Worm (Caenorhabditis elegans) whole organism, mixed stage, embryonic: ENCODE results near the gene him-6.
A peak's percentile ranks its signal among the peaks of the same experiment; 100 is the strongest.

Experiments
- M03D4.4 ChIP-seq: sonication (generic microtip); optimal IDR thresholded peaks from 2 replicates; lab custom pipeline; 2017; ENCODE audit warnings: mild to moderate bottlenecking, missing genetic modification characterization, missing compliant biosample characterization
- bed-3 ChIP-seq: fragments of 200-800 bp; sonication (Bioruptor generic); optimal IDR thresholded peaks from 3 replicates; lab custom pipeline; 2018; ENCODE audit warnings: mild to moderate bottlenecking, missing genetic modification characterization, moderate library complexity, missing compliant biosample characterization
- ceh-39 ChIP-seq: fragments of 150-350 bp; optimal IDR thresholded peaks from 2 replicates; lab custom pipeline; 2014; ENCODE audit warnings: missing biosample characterization, missing genetic modification characterization
- ceh-43 ChIP-seq: fragments of 200-800 bp; sonication (Bioruptor generic); optimal IDR thresholded peaks from 2 replicates; lab custom pipeline; 2018; ENCODE audit warnings: mild to moderate bottlenecking, missing genetic modification characterization, moderate library complexity, missing compliant biosample characterization
- ces-1 ChIP-seq: fragments of 150-350 bp; optimal IDR thresholded peaks from 2 replicates; lab custom pipeline; 2014; ENCODE audit warnings: missing biosample characterization, missing genetic modification reagents, missing genetic modification characterization
- cnd-1 ChIP-seq: fragments of 200-800 bp; sonication (Bioruptor generic); optimal IDR thresholded peaks from 2 replicates; lab custom pipeline; 2018; ENCODE audit warnings: mild to moderate bottlenecking, missing genetic modification characterization, missing compliant biosample characterization
- drap-1 ChIP-seq: fragments of 200-800 bp; sonication (Bioruptor generic); optimal IDR thresholded peaks from 3 replicates; lab custom pipeline; 2018; ENCODE audit warnings: mild to moderate bottlenecking, missing genetic modification characterization, missing compliant biosample characterization
- elt-1 ChIP-seq: sonication (generic microtip); optimal IDR thresholded peaks from 2 replicates; lab custom pipeline; 2017; ENCODE audit warnings: missing genetic modification characterization, mild to moderate bottlenecking, missing compliant biosample characterization, antibody characterized with exemption, moderate library complexity, borderline replicate concordance; ENCODE audit not compliant: insufficient read depth
- flh-1 ChIP-seq: fragments of 200-800 bp; sonication (Bioruptor generic); optimal IDR thresholded peaks from 2 replicates; lab custom pipeline; 2018; ENCODE audit warnings: mild to moderate bottlenecking, missing genetic modification characterization, moderate library complexity, missing compliant biosample characterization
- ham-2 ChIP-seq: fragments of 200-800 bp; sonication (Bioruptor generic); optimal IDR thresholded peaks from 2 replicates; lab custom pipeline; 2018; ENCODE audit warnings: mild to moderate bottlenecking, missing genetic modification characterization, missing compliant biosample characterization
- lin-13 ChIP-seq: fragments of 150-350 bp; optimal IDR thresholded peaks from 2 replicates; lab custom pipeline; 2014; ENCODE audit warnings: missing biosample characterization, missing genetic modification characterization
- lin-32 ChIP-seq: fragments of 200-800 bp; sonication (Bioruptor generic); optimal IDR thresholded peaks from 2 replicates; lab custom pipeline; 2018; ENCODE audit warnings: mild to moderate bottlenecking, missing genetic modification characterization, missing compliant biosample characterization
- lsy-2 ChIP-seq: fragments of 150-350 bp; optimal IDR thresholded peaks from 2 replicates; lab custom pipeline; 2014; ENCODE audit warnings: missing biosample characterization, missing genetic modification characterization
- mls-2 ChIP-seq: sonication (generic microtip); optimal IDR thresholded peaks from 2 replicates; lab custom pipeline; 2016; ENCODE audit warnings: mild to moderate bottlenecking, missing genetic modification characterization, moderate library complexity, missing compliant biosample characterization
- nhr-12 ChIP-seq: fragments of 150-350 bp; optimal IDR thresholded peaks from 2 replicates; lab custom pipeline; 2014; ENCODE audit warnings: missing biosample characterization, missing genetic modification characterization
- nhr-2 ChIP-seq: fragments of 150-350 bp; optimal IDR thresholded peaks from 2 replicates; lab custom pipeline; 2014; ENCODE audit warnings: missing biosample characterization, missing genetic modification characterization
- nhr-237 ChIP-seq: fragments of 150-350 bp; optimal IDR thresholded peaks from 2 replicates; lab custom pipeline; 2014; ENCODE audit warnings: missing biosample characterization, missing genetic modification characterization
- nhr-76 ChIP-seq: sonication (generic microtip); optimal IDR thresholded peaks from 2 replicates; lab custom pipeline; 2017; ENCODE audit warnings: missing biosample characterization, missing genetic modification characterization
- pha-4 ChIP-seq: fragments of 150-350 bp; optimal IDR thresholded peaks from 2 replicates; lab custom pipeline; 2018; ENCODE audit warnings: missing biosample characterization, missing genetic modification reagents, missing genetic modification characterization
- sem-2 ChIP-seq: fragments of 200-800 bp; sonication (Bioruptor generic); optimal IDR thresholded peaks from 2 replicates; lab custom pipeline; 2018; ENCODE audit warnings: mild to moderate bottlenecking, missing genetic modification characterization, missing compliant biosample characterization
- snpc-4 ChIP-seq: fragments of 150-350 bp; optimal IDR thresholded peaks from 2 replicates; lab custom pipeline; 2014; ENCODE audit warnings: missing biosample characterization, missing genetic modification characterization
- sptf-1 ChIP-seq: sonication (generic microtip); optimal IDR thresholded peaks from 2 replicates; lab custom pipeline; 2017; ENCODE audit warnings: mild to moderate bottlenecking, missing genetic modification characterization, moderate library complexity, missing compliant biosample characterization
- tbx-8 ChIP-seq: fragments of 200-800 bp; sonication (Bioruptor generic); optimal IDR thresholded peaks from 2 replicates; lab custom pipeline; 2018; ENCODE audit warnings: mild to moderate bottlenecking, missing genetic modification characterization, moderate library complexity, missing compliant biosample characterization
- unc-120 ChIP-seq: sonication (generic microtip); optimal IDR thresholded peaks from 2 replicates; lab custom pipeline; 2017; ENCODE audit warnings: missing genetic modification characterization, missing compliant biosample characterization; ENCODE audit not compliant: poor library complexity, severe bottlenecking
- unc-39 ChIP-seq: fragments of 150-350 bp; optimal IDR thresholded peaks from 2 replicates; lab custom pipeline; 2014; ENCODE audit warnings: missing biosample characterization, missing genetic modification characterization
- unc-62 ChIP-seq: fragments of 150-350 bp; optimal IDR thresholded peaks from 2 replicates; lab custom pipeline; 2014; ENCODE audit warnings: missing biosample characterization, missing genetic modification reagents, missing genetic modification characterization
- zip-8 ChIP-seq: fragments of 150-350 bp; optimal IDR thresholded peaks from 2 replicates; lab custom pipeline; 2014; ENCODE audit warnings: missing biosample characterization, missing genetic modification characterization
- ztf-11 ChIP-seq: fragments of 150-350 bp; optimal IDR thresholded peaks from 2 replicates; lab custom pipeline; 2014; ENCODE audit warnings: missing biosample characterization, missing genetic modification characterization

The him-6 gene

DNA sequence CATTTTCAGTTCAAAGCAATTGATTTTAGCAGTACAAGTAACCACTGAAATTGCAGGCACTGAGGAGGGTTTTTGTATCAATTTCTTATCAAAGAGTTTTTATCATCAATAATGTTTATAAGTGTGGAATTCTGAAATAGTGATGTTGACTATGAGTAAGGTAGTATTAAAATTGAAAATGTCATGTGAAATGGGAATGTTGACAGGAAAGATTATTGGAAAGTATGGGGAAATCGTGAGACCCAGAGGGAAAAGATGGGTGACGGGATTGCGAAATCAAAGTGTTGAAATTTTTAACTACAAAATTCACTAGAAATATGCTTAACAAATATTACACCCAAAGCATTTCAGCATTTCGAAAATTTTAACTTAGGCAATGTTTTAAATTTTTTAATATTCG, 36.6 kb downstream of the him-6 start, which contains the start of gene F53B2.8:
F53B2.8 (minus strand) TSS at position 180 of the 400 bp plus-strand sequence.
- TF ChIP-seq unc-62 (GFP tag; lab: Kevin White, UChicago) (no peak), ces-1 (no peak), lsy-2 (tag; lab: Kevin White, UChicago) (no peak), mls-2 (no peak), snpc-4 (no peak), unc-120 (tag; lab: Kevin White, UChicago) (no peak), sem-2 (no peak)

DNA sequence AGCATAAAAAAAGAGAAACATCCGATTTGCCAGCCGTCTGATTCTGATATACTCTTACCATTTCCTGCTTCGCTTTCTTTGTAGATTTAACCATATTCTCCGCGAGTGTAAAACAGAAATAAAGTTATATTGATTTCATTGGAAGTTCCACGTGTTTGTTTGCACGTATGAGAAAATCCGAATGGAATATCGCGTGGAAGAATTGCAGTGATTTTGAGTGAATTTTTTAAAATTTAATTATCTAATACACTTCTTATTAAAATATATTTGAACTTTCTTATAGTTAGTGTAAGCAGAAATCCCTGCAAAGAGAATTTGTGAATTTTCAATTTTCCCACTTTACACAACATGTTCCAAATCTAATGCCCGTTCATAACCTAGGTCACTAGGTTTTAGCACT, 40.5 kb downstream of the him-6 start, which contains the start of gene F53B2.5:
F53B2.5 (minus strand) TSS at position 101 of the 400 bp plus-strand sequence.
- TF ChIP-seq nhr-76 (tag; lab: Kevin White, UChicago) (no peak), tbx-8 (no peak), zip-8 (no peak), nhr-237 (tag; lab: Kevin White, UChicago) (no peak), ceh-39 (tag; lab: Kevin White, UChicago) (no peak), unc-120 (tag; lab: Kevin White, UChicago) (no peak), ham-2 (GFP tag; lab: Kevin White, UChicago) (no peak), bed-3 (GFP tag; lab: Kevin White, UChicago) (no peak)

DNA sequence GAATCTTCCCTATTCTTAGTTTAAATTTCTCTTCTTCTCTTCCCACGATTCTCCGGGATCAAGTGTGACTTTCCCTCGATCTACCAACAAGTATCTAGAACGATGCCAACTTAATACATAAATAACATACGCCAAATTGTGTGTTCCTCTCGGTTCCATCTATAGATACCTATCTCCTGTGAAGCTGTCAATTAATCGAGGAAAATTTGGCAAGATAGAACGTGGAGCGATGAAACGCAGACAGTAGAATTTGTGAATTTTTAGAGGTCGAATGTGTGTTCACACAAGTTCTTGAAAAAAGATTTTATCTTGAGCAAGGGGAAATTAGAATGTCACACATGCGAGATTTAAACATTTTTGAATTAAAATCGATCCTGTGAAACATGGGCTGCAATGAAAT, 40.9 kb downstream of the him-6 start:
- TF ChIP-seq ztf-11 (tag; lab: Kevin White, UChicago) (no peak), bed-3 (GFP tag; lab: Kevin White, UChicago) (no peak), elt-1 (tag; lab: Kevin White, UChicago) (no peak), mls-2 (no peak), M03D4.4 (tag; lab: Kevin White, UChicago) (no peak), unc-39 (no peak), sem-2 (no peak)
- TF ChIP-seq, all 35 proteins: peak for 0

DNA sequence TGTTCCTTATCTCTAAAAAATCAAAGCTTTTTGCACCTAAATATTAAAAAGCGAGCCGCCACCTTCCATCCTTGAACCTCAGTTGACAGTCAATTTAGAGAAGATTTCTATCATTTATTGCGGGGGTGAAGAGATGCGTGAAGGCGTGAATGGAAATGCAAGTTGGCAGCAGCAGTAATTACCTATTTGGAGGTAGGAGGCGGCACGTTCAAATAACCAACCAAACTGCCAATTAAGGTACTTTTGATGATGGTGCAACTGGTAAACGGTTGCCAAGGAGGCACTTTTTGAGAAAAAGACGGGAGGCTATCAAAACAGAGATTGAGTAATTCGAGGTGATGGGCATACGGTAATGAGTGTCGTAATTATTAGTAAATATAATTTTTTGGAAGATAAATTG, 45.8 kb downstream of the him-6 start:
- peak; percentile 22 for TF ChIP-seq cnd-1 (tag; lab: Kevin White, UChicago)
- peak; percentile 56 for TF ChIP-seq sptf-1 (tag; lab: Kevin White, UChicago)
- TF ChIP-seq ceh-43 (GFP tag; lab: Kevin White, UChicago): peak; percentile 64
- no peak for TF ChIP-seq ham-2 (GFP tag; lab: Kevin White, UChicago)
- TF ChIP-seq, all 35 proteins: peak for 3

ce11 chrIV:12537694-12538093, 47.1 kb downstream of the him-6 start:
- TF ChIP-seq nhr-2 (tag; lab: Kevin White, UChicago) (peak; percentile 88), lin-32 (GFP tag; lab: Kevin White, UChicago) (no peak), zip-8 (peak; percentile 95), cnd-1 (tag; lab: Kevin White, UChicago) (peak; percentile 8)

- TF ChIP-seq drap-1 (GFP tag; lab: Kevin White, UChicago): no peak
- no peak for TF ChIP-seq pha-4 (tag; lab: Kevin White, UChicago)
- no peak for TF ChIP-seq ztf-11 (tag; lab: Kevin White, UChicago)
- TF ChIP-seq nhr-12 (tag; lab: Kevin White, UChicago): no peak
- TF ChIP-seq mls-2: no peak
- TF ChIP-seq lin-32 (GFP tag; lab: Kevin White, UChicago): no peak
- TF ChIP-seq nhr-2 (tag; lab: Kevin White, UChicago): no peak
- no peak for TF ChIP-seq cnd-1 (tag; lab: Kevin White, UChicago)
- TF ChIP-seq lsy-2 (tag; lab: Kevin White, UChicago): no peak
- no peak for TF ChIP-seq flh-1 (GFP tag; lab: Kevin White, UChicago)
- TF ChIP-seq M03D4.4 (tag; lab: Kevin White, UChicago): no peak
- TF ChIP-seq ham-2 (GFP tag; lab: Kevin White, UChicago): no peak
- no peak for TF ChIP-seq unc-62 (GFP tag; lab: Kevin White, UChicago)
These were observed 49.7 kb downstream of the him-6 start for ce11 chrIV:12540242-12540641.

ce11 chrIV:12542011-12542410, 51.4 kb downstream of the him-6 start, which contains the start of gene ham-1:
Gene ham-1 (plus strand): TSS chrIV:12542183.
- TF ChIP-seq unc-39 (no peak), flh-1 (GFP tag; lab: Kevin White, UChicago) (no peak), lin-13 (tag; lab: Kevin White, UChicago) (no peak)
